Worm (Caenorhabditis elegans): Measurements from ENCODE around the gene ZK856.14.

DNA sequence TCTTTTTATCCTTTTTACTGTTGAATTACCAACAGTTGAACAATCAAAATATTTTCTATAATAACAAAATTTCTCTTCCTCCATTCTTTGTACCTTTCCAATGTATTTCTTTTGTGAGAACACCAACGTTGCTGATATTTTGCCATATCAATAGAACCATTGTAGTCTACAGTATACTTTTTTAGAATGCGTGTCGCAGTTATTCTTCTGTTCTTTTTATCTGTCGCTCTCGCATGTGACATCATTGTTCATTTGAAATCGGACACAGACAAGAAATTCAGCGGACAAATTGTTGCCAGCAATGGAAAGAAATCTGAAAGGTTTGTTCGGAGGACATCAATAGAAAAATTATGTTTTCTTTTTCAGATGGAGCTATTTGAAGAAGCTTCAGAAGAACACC, 14.9 kb upstream of the ZK856.14 start, which contains the start of gene ZK856.7:
- TF ChIP-seq lsy-27 (tag; optimal IDR thresholded peaks at IDR 0.05; ENCODE audit: borderline replicate concordance, insufficient read depth) (no peak), F49E8.2 (tag; optimal IDR thresholded peaks at IDR 0.05; ENCODE audit: insufficient read depth) (no peak), unc-130 (GFP tag; optimal IDR thresholded peaks at IDR 0.05) (no peak), ZK185.1 (tag; optimal IDR thresholded peaks at IDR 0.05; ENCODE audit: poor library complexity, severe bottlenecking) (no peak), nhr-90 (tag; optimal IDR thresholded peaks at IDR 0.05) (no peak), dpl-1 (GFP tag; optimal IDR thresholded peaks at IDR 0.05) (no peak), madf-10 (tag; optimal IDR thresholded peaks at IDR 0.05) (no peak)

All from whole organism, young adult.